Worm (Caenorhabditis elegans): ENCODE data around the gene idpc-5.

idpc-5 gene

DNA sequence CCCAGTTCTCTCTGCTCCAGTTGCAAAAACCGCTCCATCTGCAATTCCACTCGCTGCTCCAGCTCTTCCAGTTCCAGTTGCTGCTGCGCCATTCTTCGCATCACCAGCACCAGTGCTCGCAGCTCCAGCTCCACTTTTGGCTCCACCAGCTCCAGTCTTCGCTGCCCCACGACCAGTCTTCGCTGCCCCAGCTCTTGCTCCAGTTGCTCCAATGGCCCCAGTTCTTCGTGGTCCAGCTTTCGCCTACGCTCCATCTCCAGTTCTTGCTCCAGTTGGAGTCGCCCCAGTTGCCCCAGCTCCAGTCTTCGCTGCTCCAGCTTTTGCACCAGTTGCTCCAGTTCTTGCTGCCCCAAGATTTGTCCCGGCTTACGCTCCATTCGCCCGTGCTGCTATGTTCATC, 2.3 kb downstream of the idpc-5 start (continued):
- TF ChIP-seq T26A8.4 (GFP tag; IDR thresholded peaks at IDR 0.05) (no peak), daf-19 (GFP tag; conservative IDR thresholded peaks at IDR 0.05) (no peak)

DNA sequence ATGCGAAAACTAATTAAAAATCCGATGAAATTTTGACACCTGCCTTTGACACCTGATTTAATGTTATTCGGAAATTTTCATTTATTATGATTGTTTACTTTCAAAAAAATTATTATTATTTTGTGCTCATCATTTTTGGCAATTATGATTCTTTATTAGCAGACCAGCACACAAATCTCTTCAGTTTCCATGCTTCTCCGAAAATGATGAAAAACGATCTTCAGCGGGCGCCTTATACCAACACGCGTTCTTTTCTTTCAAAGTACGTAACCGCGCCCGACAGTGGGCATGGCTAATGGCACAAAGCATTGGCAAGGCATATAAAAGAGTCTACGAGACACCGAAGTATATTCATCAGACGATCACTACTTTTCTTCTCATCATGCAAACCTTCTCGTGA, 2.9 kb downstream of the idpc-5 start, which contains the start of gene idpc-6:
Gene idpc-6 (plus strand): TSS at position 301 of the 400 bp plus-strand sequence.
- no peak for TF ChIP-seq F10B5.3 (tag; optimal IDR thresholded peaks at IDR 0.05)
- no peak for TF ChIP-seq lin-1 (GFP tag; IDR thresholded peaks at IDR 0.05)
- no peak for TF ChIP-seq ceh-82 (tag; optimal IDR thresholded peaks at IDR 0.05)
- TF ChIP-seq egl-43 (GFP tag; IDR thresholded peaks at IDR 0.05), result no peak
- no peak for TF ChIP-seq arid-1 (GFP tag; conservative IDR thresholded peaks at IDR 0.05)
- TF ChIP-seq Y5F2A.4 (GFP tag; optimal IDR thresholded peaks at IDR 0.05), result no peak
- TF ChIP-seq snpc-1.2 (GFP tag; IDR thresholded peaks at IDR 0.05), result no peak
- TF ChIP-seq madf-9 (GFP tag; conservative IDR thresholded peaks at IDR 0.05), result no peak
- TF ChIP-seq cey-2 (tag; optimal IDR thresholded peaks at IDR 0.05; ENCODE audit: borderline replicate concordance, insufficient read depth), result no peak
- TF ChIP-seq nhr-237 (tag; optimal IDR thresholded peaks at IDR 0.05), result no peak
- TF ChIP-seq daf-12 (tag; optimal IDR thresholded peaks at IDR 0.05), result no peak
- no peak for TF ChIP-seq lin-39 (tag; optimal IDR thresholded peaks at IDR 0.05)
- no peak for TF ChIP-seq unc-62 (GFP tag; optimal IDR thresholded peaks at IDR 0.05 in 1 of 2)
- TF ChIP-seq unc-62 (tag; optimal IDR thresholded peaks at IDR 0.05), result no peak

DNA sequence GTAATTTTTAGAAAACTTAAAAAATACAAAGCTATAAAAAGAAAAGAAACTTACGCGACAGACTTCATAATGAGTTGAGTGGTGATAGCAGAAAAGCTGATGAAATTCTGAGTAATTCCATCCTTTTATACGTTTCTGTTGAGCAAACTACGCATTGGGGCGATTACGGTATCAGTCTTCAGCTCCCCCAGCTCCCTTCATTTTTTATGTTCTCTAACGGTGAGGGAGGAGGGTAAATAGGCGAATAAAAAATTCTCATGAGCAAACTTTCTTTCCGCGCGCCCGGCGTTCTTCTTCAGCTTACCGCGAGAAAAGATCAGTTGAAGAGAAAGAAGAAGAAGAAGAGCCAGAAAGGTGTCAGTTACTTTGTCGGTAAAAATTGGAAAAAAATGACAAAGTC, 3.8 kb downstream of the idpc-5 start, which contains the start of gene idpc-7:
Gene idpc-7 (minus strand): TSS at position 101 of the 400 bp plus-strand sequence.
- TF ChIP-seq unc-130 (GFP tag; optimal IDR thresholded peaks at IDR 0.05) (no peak), pha-4 (GFP tag; IDR thresholded peaks at IDR 0.05) (no peak), pha-4 (tag; optimal IDR thresholded peaks at IDR 0.05) (no peak), snpc-1.2 (GFP tag; IDR thresholded peaks at IDR 0.05) (no peak), nhr-6 (tag; optimal IDR thresholded peaks at IDR 0.05) (no peak), F49E8.2 (tag; optimal IDR thresholded peaks at IDR 0.05; ENCODE audit: borderline replicate concordance) (no peak), ces-1 (GFP tag; optimal IDR thresholded peaks at IDR 0.05) (no peak), nhr-42 (GFP tag; IDR thresholded peaks at IDR 0.05) (no peak), ceh-82 (tag; optimal IDR thresholded peaks at IDR 0.05) (no peak), T20F7.1 (GFP tag; optimal IDR thresholded peaks at IDR 0.05) (no peak), ztf-7 (tag; optimal IDR thresholded peaks at IDR 0.05) (no peak), dmd-6 (GFP tag; IDR thresholded peaks at IDR 0.05) (no peak), lim-7 (GFP tag; IDR thresholded peaks at IDR 0.05) (no peak), nhr-28 (tag; optimal IDR thresholded peaks at IDR 0.05) (no peak), daf-19 (GFP tag; conservative IDR thresholded peaks at IDR 0.05) (no peak), nhr-237 (tag; optimal IDR thresholded peaks at IDR 0.05) (no peak), tag-97 (GFP tag; IDR thresholded peaks at IDR 0.05) (no peak), D1046.2 (GFP tag; IDR thresholded peaks at IDR 0.05) (no peak), spr-1 (tag; optimal IDR thresholded peaks at IDR 0.05) (no peak), hlh-30 (tag; optimal IDR thresholded peaks at IDR 0.05; ENCODE audit: insufficient read depth) (no peak)

ce11 chrV:9618420-9618819, 4.3 kb downstream of the idpc-5 start:
- TF ChIP-seq lsy-2 (tag; optimal IDR thresholded peaks at IDR 0.05), result no peak
- no peak for TF ChIP-seq ZK337.2 (GFP tag; IDR thresholded peaks at IDR 0.05)
- no peak for TF ChIP-seq hlh-11 (tag; optimal IDR thresholded peaks at IDR 0.05)
- no peak for TF ChIP-seq nhr-77 (tag; optimal IDR thresholded peaks at IDR 0.05)
- no peak for TF ChIP-seq lin-38 (GFP tag; IDR thresholded peaks at IDR 0.05)
- peak; percentile 74 for TF ChIP-seq egl-43 (GFP tag; IDR thresholded peaks at IDR 0.05)
- no peak for TF ChIP-seq F37D6.2 (tag; optimal IDR thresholded peaks at IDR 0.05)
- TF ChIP-seq unc-130 (GFP tag; optimal IDR thresholded peaks at IDR 0.05), result no peak
- no peak for TF ChIP-seq mep-1 (tag; optimal IDR thresholded peaks at IDR 0.05)
- TF ChIP-seq nhr-25 (tag; optimal IDR thresholded peaks at IDR 0.05; ENCODE audit: borderline replicate concordance, insufficient read depth), result no peak
- TF ChIP-seq nhr-42 (GFP tag; IDR thresholded peaks at IDR 0.05), result no peak
- no peak for TF ChIP-seq aly-2 (tag; optimal IDR thresholded peaks at IDR 0.05)
- TF ChIP-seq Y48G9A.11 (GFP tag; IDR thresholded peaks at IDR 0.05), result no peak
- TF ChIP-seq F26F4.8 (GFP tag; conservative IDR thresholded peaks at IDR 0.05), result no peak
- TF ChIP-seq lin-29 (GFP tag; IDR thresholded peaks at IDR 0.05), result no peak
- TF ChIP-seq D1046.2 (GFP tag; IDR thresholded peaks at IDR 0.05), result no peak
- no peak for TF ChIP-seq madf-5 (GFP tag; IDR thresholded peaks at IDR 0.05)
- TF ChIP-seq vab-7 (GFP tag; IDR thresholded peaks at IDR 0.05), result 0 out of 2 replicates have a peak, but pooled peaks have one; percentile 17
- no peak for TF ChIP-seq cey-2 (tag; optimal IDR thresholded peaks at IDR 0.05; ENCODE audit: borderline replicate concordance, insufficient read depth)
- no peak for TF ChIP-seq rbr-2 (tag; optimal IDR thresholded peaks at IDR 0.05)
- TF ChIP-seq madf-9 (GFP tag; conservative IDR thresholded peaks at IDR 0.05), result no peak

All from whole organism, L4 larva.